Worm (Caenorhabditis elegans): ENCODE measurements around the gene T01H3.3.
A peak's percentile ranks its signal among the peaks of the same experiment; 100 is the strongest.

The T01H3.3 gene

DNA sequence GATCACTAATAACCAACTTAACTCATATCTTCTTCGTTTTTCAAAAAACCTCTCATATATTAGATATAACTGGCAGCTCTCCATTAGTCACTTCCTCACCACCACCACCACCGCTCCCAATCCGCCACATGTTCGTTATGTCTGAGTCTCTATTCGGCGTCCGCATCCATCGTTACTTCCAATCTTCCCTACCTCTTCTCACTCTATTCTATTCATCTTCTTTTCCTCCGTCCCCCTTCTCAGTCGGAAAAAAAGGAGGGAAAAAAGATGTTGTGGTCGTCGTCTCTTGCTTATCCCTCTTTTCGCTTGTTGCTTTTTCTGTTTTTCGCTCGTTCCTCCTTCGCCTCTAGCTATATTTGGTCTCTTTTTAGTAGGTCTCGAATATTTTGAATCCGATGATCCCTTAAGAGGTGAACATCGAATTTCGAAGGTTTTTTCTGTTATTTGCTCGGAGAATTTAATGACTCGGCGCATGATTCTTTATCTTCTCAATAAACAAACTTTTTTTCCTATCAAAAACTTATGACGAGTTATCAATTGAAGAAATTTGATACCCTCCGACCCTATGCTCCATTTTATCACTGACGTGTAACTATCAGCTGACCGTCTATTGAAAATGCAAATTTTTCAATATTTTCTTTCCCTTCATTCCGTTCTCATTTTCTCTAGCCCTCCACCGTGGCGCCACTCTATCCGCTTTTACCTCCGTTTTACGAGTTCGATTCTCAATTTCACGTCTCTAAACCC, 18.3 kb upstream of the T01H3.3 start (continued):
- TF ChIP-seq lin-39 (tag; optimal IDR thresholded peaks at IDR 0.05) (peak; percentile 85), ztf-11 (tag; optimal IDR thresholded peaks at IDR 0.05) (no peak), pqm-1 (tag; optimal IDR thresholded peaks at IDR 0.05) (peak; percentile 66), mml-1 (tag; optimal IDR thresholded peaks at IDR 0.05) (no peak), daf-12 (tag; optimal IDR thresholded peaks at IDR 0.05) (no peak), nhr-76 (tag; optimal IDR thresholded peaks at IDR 0.05) (no peak), sea-2 (GFP tag; optimal IDR thresholded peaks at IDR 0.05) (no peak), ceh-28 (tag; optimal IDR thresholded peaks at IDR 0.05) (no peak), eor-1 (tag; optimal IDR thresholded peaks at IDR 0.05) (no peak), zag-1 (tag; optimal IDR thresholded peaks at IDR 0.05) (no peak), nhr-67 (tag; optimal IDR thresholded peaks at IDR 0.05) (no peak), elt-2 (tag; optimal IDR thresholded peaks at IDR 0.05) (peak; percentile 90), lin-15B (tag; optimal IDR thresholded peaks at IDR 0.05) (no peak), lsy-12 (tag; optimal IDR thresholded peaks at IDR 0.05) (no peak)

DNA sequence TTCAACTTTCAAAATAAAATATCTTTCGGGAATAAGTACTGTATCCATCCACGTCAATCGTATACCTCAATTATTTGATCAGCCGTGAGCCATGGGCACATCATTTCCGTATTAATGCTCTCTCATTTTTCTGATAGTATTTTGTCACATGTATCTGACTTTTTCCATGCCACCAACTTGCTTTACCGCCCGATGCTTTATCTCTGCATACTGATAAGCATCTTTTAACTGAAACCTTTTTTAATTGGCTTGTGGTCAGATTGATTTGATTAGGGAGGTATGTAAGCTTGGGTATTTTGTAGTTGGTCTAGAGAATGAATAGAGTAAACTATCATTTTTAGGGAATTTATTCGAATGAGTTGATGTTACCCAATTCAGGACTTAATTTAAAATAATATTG, 15.6 kb upstream of the T01H3.3 start:
- TF ChIP-seq pqm-1 (tag; optimal IDR thresholded peaks at IDR 0.05) (peak; percentile 57), nhr-76 (tag; optimal IDR thresholded peaks at IDR 0.05) (no peak), elt-2 (tag; optimal IDR thresholded peaks at IDR 0.05) (peak; percentile 74)

DNA sequence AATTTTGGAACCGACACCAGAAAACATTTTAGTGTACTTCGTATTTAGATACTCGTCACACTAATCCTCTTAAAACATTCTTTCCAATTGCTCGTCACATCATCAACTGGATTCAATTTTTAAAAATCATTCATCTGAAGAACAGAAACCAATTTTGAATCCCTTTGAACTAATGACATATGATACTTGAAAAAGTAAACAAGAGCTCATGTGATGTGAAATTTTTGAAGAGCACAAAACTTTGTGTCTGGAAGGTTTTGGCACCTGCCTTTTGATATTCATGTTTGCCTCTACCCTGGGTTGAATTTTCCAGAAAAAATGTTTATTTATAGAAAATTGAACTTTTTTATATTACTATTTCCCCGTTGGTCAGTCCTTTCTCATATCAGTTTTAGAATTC, 15.1 kb upstream of the T01H3.3 start:
- TF ChIP-seq elt-2 (tag; optimal IDR thresholded peaks at IDR 0.05) (peak; percentile 43), pqm-1 (tag; optimal IDR thresholded peaks at IDR 0.05) (peak; percentile 15), mdl-1 (tag; optimal IDR thresholded peaks at IDR 0.05) (no peak), R02D3.7 (tag; optimal IDR thresholded peaks at IDR 0.05) (no peak), ztf-11 (tag; optimal IDR thresholded peaks at IDR 0.05) (no peak), nhr-67 (tag; optimal IDR thresholded peaks at IDR 0.05) (no peak), skn-1 (tag; optimal IDR thresholded peaks at IDR 0.05) (no peak), tbx-2 (tag; optimal IDR thresholded peaks at IDR 0.05) (no peak), pha-4 (tag; optimal IDR thresholded peaks at IDR 0.05) (peak; percentile 89)

DNA sequence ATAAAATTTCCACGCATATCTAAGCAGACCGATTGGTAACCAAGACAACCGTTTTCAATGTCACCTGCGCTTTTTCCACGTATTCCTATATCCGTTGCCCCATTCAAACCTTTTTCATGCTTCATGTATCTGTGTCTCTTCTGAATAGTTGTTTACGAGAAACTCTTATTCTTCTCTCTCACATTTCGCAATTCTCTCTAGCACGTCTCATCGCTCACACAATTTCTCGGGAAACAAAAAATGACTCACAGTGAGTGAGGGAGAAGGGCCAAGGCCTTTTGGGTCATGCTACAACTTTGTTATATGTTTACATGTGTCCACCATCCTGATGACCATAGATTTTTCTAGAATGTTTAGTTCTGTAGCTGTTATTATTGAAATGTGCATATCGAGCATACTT, 13.6 kb upstream of the T01H3.3 start:
- TF ChIP-seq ZK546.5 (tag; optimal IDR thresholded peaks at IDR 0.05) (no peak), ztf-11 (tag; optimal IDR thresholded peaks at IDR 0.05) (no peak), ceh-28 (tag; optimal IDR thresholded peaks at IDR 0.05) (peak; percentile 8), jun-1 (tag; optimal IDR thresholded peaks at IDR 0.05) (peak; percentile 22), fos-1 (tag; optimal IDR thresholded peaks at IDR 0.05) (no peak), mdl-1 (tag; optimal IDR thresholded peaks at IDR 0.05) (no peak), elt-2 (tag; optimal IDR thresholded peaks at IDR 0.05) (no peak), tbx-2 (tag; optimal IDR thresholded peaks at IDR 0.05) (no peak), nhr-77 (tag; optimal IDR thresholded peaks at IDR 0.05) (no peak), ceh-82 (tag; optimal IDR thresholded peaks at IDR 0.05) (no peak), unc-39 (tag; optimal IDR thresholded peaks at IDR 0.05) (no peak), eor-1 (tag; optimal IDR thresholded peaks at IDR 0.05) (no peak), ceh-9 (tag; optimal IDR thresholded peaks at IDR 0.05) (no peak), fkh-2 (tag; optimal IDR thresholded peaks at IDR 0.05) (peak; percentile 87), lin-39 (tag; optimal IDR thresholded peaks at IDR 0.05) (peak; percentile 67), pqm-1 (tag; optimal IDR thresholded peaks at IDR 0.05) (no peak), egl-5 (tag; optimal IDR thresholded peaks at IDR 0.05) (peak; percentile 72), unc-62 (GFP tag; optimal IDR thresholded peaks at IDR 0.05) (no peak), aly-2 (tag; optimal IDR thresholded peaks at IDR 0.05) (no peak), nhr-11 (tag; optimal IDR thresholded peaks at IDR 0.05) (peak; percentile 91), elt-3 (tag; optimal IDR thresholded peaks at IDR 0.05) (no peak), R02D3.7 (tag; optimal IDR thresholded peaks at IDR 0.05) (no peak), zag-1 (tag; optimal IDR thresholded peaks at IDR 0.05) (no peak), fkh-10 (GFP tag; optimal IDR thresholded peaks at IDR 0.05) (peak; percentile 69), nhr-67 (tag; optimal IDR thresholded peaks at IDR 0.05) (no peak), ztf-4 (tag; optimal IDR thresholded peaks at IDR 0.05) (no peak), nhr-76 (tag; optimal IDR thresholded peaks at IDR 0.05) (no peak), skn-1 (tag; optimal IDR thresholded peaks at IDR 0.05) (peak; percentile 19), nfya-1 (tag; optimal IDR thresholded peaks at IDR 0.05; ENCODE audit: insufficient read depth) (peak; percentile 63), nhr-12 (tag; optimal IDR thresholded peaks at IDR 0.05) (no peak), sea-2 (GFP tag; optimal IDR thresholded peaks at IDR 0.05) (peak; percentile 27), lin-15B (tag; optimal IDR thresholded peaks at IDR 0.05) (peak; percentile 7), nhr-23 (tag; optimal IDR thresholded peaks at IDR 0.05) (peak; percentile 1), hmg-11 (tag; optimal IDR thresholded peaks at IDR 0.05) (peak; percentile 36), snpc-4 (tag; optimal IDR thresholded peaks at IDR 0.05) (peak; percentile 45), nhr-25 (tag; optimal IDR thresholded peaks at IDR 0.05) (peak; percentile 61), egl-27 (tag; optimal IDR thresholded peaks at IDR 0.05) (no peak), ceh-16 (tag; optimal IDR thresholded peaks at IDR 0.05) (no peak), elt-1 (tag; optimal IDR thresholded peaks at IDR 0.05) (no peak), lsy-12 (tag; optimal IDR thresholded peaks at IDR 0.05) (no peak), pha-4 (tag; optimal IDR thresholded peaks at IDR 0.05) (peak; percentile 32), ama-1 (optimal IDR thresholded peaks at IDR 0.05) (peak; percentile 53)

Measured in whole organism, L3 larva.